Worm (Caenorhabditis elegans): ENCODE measurements around the gene Y45F3A.9.
A peak's percentile ranks its signal among the peaks of the same experiment; 100 is the strongest.

Y45F3A.9 gene

ce11 chrIII:10599699-10600098 lies 4.7 kb upstream of the Y45F3A.9 start (continued):
- TF ChIP-seq snpc-4 (GFP tag; optimal IDR thresholded peaks at IDR 0.05), result no peak
- peak in 1 of 4 experiments; percentile 2 for TF ChIP-seq snpc-4 (tag; optimal IDR thresholded peaks at IDR 0.05)
- TF ChIP-seq ceh-58 (GFP tag; IDR thresholded peaks at IDR 0.05), result no peak

ce11 chrIII:10596387-10596786 lies 1.4 kb upstream of the Y45F3A.9 start, which contains the start of gene Y39A1A.3:
Y39A1A.3 (minus strand) TSS chrIII:10596487.
- no peak for TF ChIP-seq unc-62 (GFP tag; optimal IDR thresholded peaks at IDR 0.05)
- no peak for TF ChIP-seq bed-1 (GFP tag; IDR thresholded peaks at IDR 0.05)
- TF ChIP-seq cebp-1 (GFP tag; IDR thresholded peaks at IDR 0.05), result no peak
- TF ChIP-seq cebp-1 (tag; optimal IDR thresholded peaks at IDR 0.05), result peak; percentile 14

- TF ChIP-seq F57C9.4 (tag; optimal IDR thresholded peaks at IDR 0.05) (no peak), ceh-58 (GFP tag; IDR thresholded peaks at IDR 0.05) (no peak), ztf-22 (GFP tag; optimal IDR thresholded peaks at IDR 0.05) (no peak), hlh-12 (tag; optimal IDR thresholded peaks at IDR 0.05) (no peak), rpc-1 (optimal IDR thresholded peaks at IDR 0.05) (no peak), rpc-1 (tag; optimal IDR thresholded peaks at IDR 0.05) (no peak)
Observed at ce11 chrIII:10592729-10593128, 2.2 kb downstream of the Y45F3A.9 start, which contains the start of gene Y45F3A.8. Y45F3A.8 (minus strand) TSS chrIII:10592829.

ce11 chrIII:10592074-10592473 lies 2.9 kb downstream of the Y45F3A.9 start:
- TF ChIP-seq snpc-4 (GFP tag; optimal IDR thresholded peaks at IDR 0.05), result peak; percentile 49
- no peak for TF ChIP-seq snpc-4 (tag; optimal IDR thresholded peaks at IDR 0.05)
- TF ChIP-seq zfh-2 (GFP tag; conservative IDR thresholded peaks at IDR 0.05), result peak; percentile 76
- TF ChIP-seq cebp-1 (GFP tag; IDR thresholded peaks at IDR 0.05), result no peak
- no peak for TF ChIP-seq cebp-1 (tag; optimal IDR thresholded peaks at IDR 0.05)
- no peak for TF ChIP-seq nfya-2 (GFP tag; IDR thresholded peaks at IDR 0.05)

ce11 chrIII:10586243-10586642 lies 8.7 kb downstream of the Y45F3A.9 start, which contains the start of gene Y45F3A.5:
Y45F3A.5 (minus strand) TSS chrIII:10586343.
- TF ChIP-seq bed-1 (GFP tag; IDR thresholded peaks at IDR 0.05), result no peak
- TF ChIP-seq Y53G8AR.9 (GFP tag; conservative IDR thresholded peaks at IDR 0.05), result no peak
- TF ChIP-seq F22D6.2 (tag; optimal IDR thresholded peaks at IDR 0.05), result no peak

ce11 chrIII:10583483-10583882 lies 11.5 kb downstream of the Y45F3A.9 start:
- TF ChIP-seq pha-4 (tag; optimal IDR thresholded peaks at IDR 0.05) (no peak), lin-26 (GFP tag; IDR thresholded peaks at IDR 0.05) (0 out of 2 replicates have a peak, but pooled peaks have one; percentile 25)

ce11 chrIII:10580206-10580605 lies 14.8 kb downstream of the Y45F3A.9 start:
- TF ChIP-seq ama-1 (optimal IDR thresholded peaks at IDR 0.05) (no peak), ama-1 (GFP tag; optimal IDR thresholded peaks at IDR 0.05) (no peak), snpc-4 (GFP tag; optimal IDR thresholded peaks at IDR 0.05) (no peak), snpc-4 (tag; optimal IDR thresholded peaks at IDR 0.05) (peak in 2 of 4 experiments; percentile 36 to 69)

- TF ChIP-seq hmg-1.2 (GFP tag; IDR thresholded peaks at IDR 0.05) (no peak), lin-26 (GFP tag; IDR thresholded peaks at IDR 0.05) (no peak), snpc-3.4 (tag; optimal IDR thresholded peaks at IDR 0.05) (no peak)
Observed at ce11 chrIII:10578873-10579272, 16.1 kb downstream of the Y45F3A.9 start.

- TF ChIP-seq zim-3 (tag; optimal IDR thresholded peaks at IDR 0.05), result no peak
- no peak for TF ChIP-seq madf-3 (GFP tag; IDR thresholded peaks at IDR 0.05)
- no peak for TF ChIP-seq T07F8.4 (tag; optimal IDR thresholded peaks at IDR 0.05)
- TF ChIP-seq F57A8.1 (GFP tag; optimal IDR thresholded peaks at IDR 0.05), result no peak
- no peak for TF ChIP-seq lin-35 (GFP tag; optimal IDR thresholded peaks at IDR 0.05)
- TF ChIP-seq ets-4 (GFP tag; optimal IDR thresholded peaks at IDR 0.05), result no peak
- TF ChIP-seq Y95B8A.8 (GFP tag; IDR thresholded peaks at IDR 0.05), result no peak
- TF ChIP-seq egl-44 (GFP tag; IDR thresholded peaks at IDR 0.05), result no peak
- no peak for TF ChIP-seq madf-10 (tag; optimal IDR thresholded peaks at IDR 0.05)
- TF ChIP-seq ztf-18 (tag; optimal IDR thresholded peaks at IDR 0.05), result no peak
- no peak for TF ChIP-seq mes-4 (tag; optimal IDR thresholded peaks at IDR 0.05)
- no peak for TF ChIP-seq ceh-100 (GFP tag; IDR thresholded peaks at IDR 0.05)
Observed at ce11 chrIII:10577782-10578181, 17.2 kb downstream of the Y45F3A.9 start.

Data from whole organism, young adult.